Worm (Caenorhabditis elegans) whole organism, L1 larva: ENCODE results near the gene mrpl-11.

Experiments used
- hlh-4 ChIP-seq: sonication (generic microtip); optimal IDR thresholded peaks from 2 replicates; lab custom pipeline; 2016; ENCODE audit warnings: mild to moderate bottlenecking, missing genetic modification characterization, missing compliant biosample characterization
- jun-1 ChIP-seq: fragments of 150-350 bp; optimal IDR thresholded peaks from 2 replicates; lab custom pipeline; 2014; ENCODE audit warnings: missing biosample characterization, missing genetic modification reagents, missing genetic modification characterization
- lin-39 ChIP-seq: fragments of 150-350 bp; optimal IDR thresholded peaks from 2 replicates; lab custom pipeline; 2014; ENCODE audit warnings: missing biosample characterization, missing genetic modification reagents, missing genetic modification characterization
- mep-1 ChIP-seq: fragments of 150-350 bp; optimal IDR thresholded peaks from 2 replicates; lab custom pipeline; 2014; ENCODE audit warnings: missing biosample characterization, missing genetic modification characterization
- nhr-11 ChIP-seq: fragments of 150-350 bp; optimal IDR thresholded peaks from 2 replicates; lab custom pipeline; 2014; ENCODE audit warnings: missing biosample characterization, missing genetic modification characterization
- nhr-19 ChIP-seq: fragments of 200-800 bp; sonication (Bioruptor generic); conservative IDR thresholded peaks from 2 replicates; pipeline ENCODE4 v1.3.6; 2022; ENCODE audit warnings: missing genetic modification characterization, missing compliant biosample characterization
- nhr-237 ChIP-seq: fragments of 150-350 bp; optimal IDR thresholded peaks from 2 replicates; lab custom pipeline; 2014; ENCODE audit warnings: missing biosample characterization, missing genetic modification characterization
- pag-3 ChIP-seq: sonication (generic microtip); optimal IDR thresholded peaks from 2 replicates; lab custom pipeline; 2017; ENCODE audit warnings: missing genetic modification characterization, mild to moderate bottlenecking, missing compliant biosample characterization, antibody characterized with exemption, borderline replicate concordance; ENCODE audit not compliant: insufficient read depth
- zag-1 ChIP-seq: fragments of 150-350 bp; optimal IDR thresholded peaks from 2 replicates; lab custom pipeline; 2014; ENCODE audit warnings: missing biosample characterization, missing genetic modification characterization
- ztf-4 ChIP-seq: fragments of 150-350 bp; optimal IDR thresholded peaks from 2 replicates; lab custom pipeline; 2014; ENCODE audit warnings: missing biosample characterization, missing genetic modification characterization

DNA sequence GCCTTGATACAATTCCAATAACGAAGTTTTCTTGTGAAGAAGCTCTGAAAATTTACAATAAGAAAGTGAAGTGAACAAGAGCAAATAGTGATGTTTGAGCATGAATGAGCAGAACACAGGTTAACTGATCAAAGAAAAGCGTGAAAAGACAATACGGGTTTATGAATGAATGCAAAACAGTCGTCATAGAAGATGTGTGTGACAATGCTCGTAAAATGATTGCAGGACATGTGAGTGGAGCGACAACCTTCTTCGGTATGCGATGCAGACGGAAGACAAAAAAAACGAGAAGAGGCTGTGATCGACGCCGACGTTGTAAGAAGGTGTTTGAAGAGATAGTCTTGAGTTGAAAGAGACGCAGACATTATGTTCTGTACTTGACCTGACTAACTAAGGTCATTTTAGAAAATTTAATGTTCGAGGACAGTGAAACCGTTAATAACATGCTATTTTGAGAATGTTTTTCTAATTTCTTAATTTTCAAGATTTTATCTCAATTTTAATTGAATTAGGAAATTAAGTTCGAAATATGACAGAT lies 49.9 kb downstream of the mrpl-11 start, which contains the start of gene mig-22:
- TF ChIP-seq jun-1 (no peak), nhr-237 (tag; lab: Kevin White, UChicago) (no peak), mep-1 (tag; lab: Kevin White, UChicago) (no peak), zag-1 (tag; lab: Kevin White, UChicago) (no peak), ztf-4 (no peak), nhr-11 (tag; lab: Kevin White, UChicago) (no peak), hlh-4 (no peak), nhr-19 (GFP tag; lab: Robert Waterston, UW) (no peak), pag-3 (tag; lab: Kevin White, UChicago) (no peak), lin-39 (tag; lab: Kevin White, UChicago) (no peak)
